Worm (Caenorhabditis elegans): ENCODE results near the gene C55A6.12.

- TF ChIP-seq nfya-1 (tag; optimal IDR thresholded peaks at IDR 0.05; ENCODE audit: borderline replicate concordance, insufficient read depth): no peak
- TF ChIP-seq T07F8.4 (tag; optimal IDR thresholded peaks at IDR 0.05): no peak
- no peak for TF ChIP-seq egrh-3 (GFP tag; IDR thresholded peaks at IDR 0.05)
- TF ChIP-seq unc-62 (GFP tag; optimal IDR thresholded peaks at IDR 0.05): no peak
- TF ChIP-seq him-1 (tag; optimal IDR thresholded peaks at IDR 0.05): no peak
- TF ChIP-seq C17E4.6 (GFP tag; IDR thresholded peaks at IDR 0.05): no peak
- TF ChIP-seq F33H1.4 (GFP tag; IDR thresholded peaks at IDR 0.05): no peak
These were observed 23.5 kb downstream of the C55A6.12 start, which contains the start of gene T11F9.22 for ce11 chrV:11479406-11479805.

Data from whole organism, young adult.